Worm (Caenorhabditis elegans): ENCODE data around the gene lips-12.

Gene lips-12

DNA sequence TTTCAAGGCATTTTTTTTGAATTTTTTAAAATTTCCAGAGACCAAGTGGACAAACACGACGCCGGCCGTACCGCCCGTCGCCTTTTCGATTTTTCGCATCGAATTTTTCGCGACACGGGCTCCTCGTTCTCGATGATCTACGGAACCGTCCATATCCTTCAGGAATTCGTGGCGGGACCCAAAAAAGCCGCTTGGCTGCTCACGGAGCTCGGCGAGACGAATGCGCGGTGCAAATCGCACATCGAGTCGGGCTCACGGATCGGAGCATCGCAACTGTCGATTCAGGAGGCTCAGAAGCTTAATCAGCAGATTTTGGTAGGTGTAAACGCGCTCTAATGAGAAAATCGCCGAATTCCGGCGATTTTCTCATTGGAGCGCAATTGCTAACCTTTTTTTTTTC, 17.8 kb upstream of the lips-12 start:
- TF ChIP-seq hmg-4 (GFP tag; optimal IDR thresholded peaks at IDR 0.05): no peak
- TF ChIP-seq ets-7 (tag; optimal IDR thresholded peaks at IDR 0.05): no peak
- no peak for TF ChIP-seq sea-1 (GFP tag; conservative IDR thresholded peaks at IDR 0.05)

ce11 chrII:1131367-1131766, 17.3 kb upstream of the lips-12 start:
- no peak for TF ChIP-seq scrt-1 (GFP tag; IDR thresholded peaks at IDR 0.05)

DNA sequence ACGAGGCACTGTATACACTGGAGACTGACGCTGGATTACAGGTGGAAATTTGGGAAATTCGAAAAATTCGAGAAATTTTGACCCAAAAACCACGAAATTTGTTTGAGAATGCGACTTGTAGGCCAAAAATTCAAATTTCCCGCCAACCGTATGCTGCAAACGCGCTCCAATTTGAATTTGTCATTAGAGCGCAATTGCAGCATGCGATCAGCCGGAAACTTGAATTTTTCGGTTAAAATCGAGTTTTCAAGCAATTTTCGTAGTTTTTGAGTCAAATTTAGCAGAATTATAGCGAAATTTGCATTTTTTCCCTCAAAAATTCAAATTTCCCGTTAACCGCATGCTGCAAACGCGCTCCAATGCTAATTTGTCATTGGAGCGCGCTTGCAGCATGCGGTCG, 16.2 kb upstream of the lips-12 start:
- TF ChIP-seq B0310.2 (tag; optimal IDR thresholded peaks at IDR 0.05): no peak
- no peak for TF ChIP-seq tra-4 (tag; optimal IDR thresholded peaks at IDR 0.05)
- no peak for TF ChIP-seq scrt-1 (GFP tag; IDR thresholded peaks at IDR 0.05)
- TF ChIP-seq sea-1 (GFP tag; conservative IDR thresholded peaks at IDR 0.05): no peak
- no peak for TF ChIP-seq hnd-1 (tag; optimal IDR thresholded peaks at IDR 0.05)
- TF ChIP-seq pes-1 (GFP tag; IDR thresholded peaks at IDR 0.05): no peak
- no peak for TF ChIP-seq ceh-36 (tag; optimal IDR thresholded peaks at IDR 0.05)
- TF ChIP-seq tbx-37 (GFP tag; conservative IDR thresholded peaks at IDR 0.05): no peak
- TF ChIP-seq ama-1 (optimal IDR thresholded peaks at IDR 0.05): no peak
- no peak for TF ChIP-seq tbx-11 (GFP tag; IDR thresholded peaks at IDR 0.05)
- TF ChIP-seq hmbx-1 (tag; optimal IDR thresholded peaks at IDR 0.05): no peak
- no peak for TF ChIP-seq flt-1 (GFP tag; IDR thresholded peaks at IDR 0.05)
- no peak for TF ChIP-seq F13C5.2 (tag; optimal IDR thresholded peaks at IDR 0.05)

DNA sequence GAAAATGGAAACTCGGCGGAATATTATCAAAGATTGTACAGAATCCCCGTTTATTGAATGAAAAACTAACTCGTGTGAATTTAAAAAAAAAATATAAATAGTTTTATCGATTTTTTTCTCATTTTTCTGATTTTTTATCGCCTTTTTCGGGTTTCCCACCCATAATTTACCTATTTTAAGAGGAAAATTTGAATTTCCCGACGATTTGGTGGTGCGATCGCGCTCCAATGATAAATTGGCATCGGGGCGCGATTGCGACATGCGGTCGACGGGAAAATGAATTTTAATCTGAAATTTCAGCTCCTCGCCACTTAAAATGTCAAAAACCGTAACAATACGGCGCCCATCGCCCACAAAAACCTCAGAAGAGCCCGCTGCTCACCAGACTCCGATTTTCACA, 13.6 kb upstream of the lips-12 start, which contains the start of gene taf-6.1:
taf-6.1 (plus strand) TSS at position 301 of the 400 bp plus-strand sequence.
- TF ChIP-seq tbx-37 (GFP tag; conservative IDR thresholded peaks at IDR 0.05) (no peak), flt-1 (GFP tag; IDR thresholded peaks at IDR 0.05) (no peak), hmbx-1 (tag; optimal IDR thresholded peaks at IDR 0.05) (no peak), B0310.2 (tag; optimal IDR thresholded peaks at IDR 0.05) (no peak), tra-4 (tag; optimal IDR thresholded peaks at IDR 0.05) (no peak), aly-1 (tag; optimal IDR thresholded peaks at IDR 0.05) (no peak), ets-7 (tag; optimal IDR thresholded peaks at IDR 0.05) (no peak), scrt-1 (GFP tag; IDR thresholded peaks at IDR 0.05) (no peak), ceh-13 (GFP tag; optimal IDR thresholded peaks at IDR 0.05) (no peak), hmg-4 (GFP tag; optimal IDR thresholded peaks at IDR 0.05) (no peak), sea-1 (GFP tag; conservative IDR thresholded peaks at IDR 0.05) (no peak)

ce11 chrII:1126472-1126871, 12.4 kb upstream of the lips-12 start:
- no peak for TF ChIP-seq ceh-36 (tag; optimal IDR thresholded peaks at IDR 0.05)
- TF ChIP-seq tra-4 (tag; optimal IDR thresholded peaks at IDR 0.05): no peak
- TF ChIP-seq ets-7 (tag; optimal IDR thresholded peaks at IDR 0.05): no peak
- no peak for TF ChIP-seq flt-1 (GFP tag; IDR thresholded peaks at IDR 0.05)
- no peak for TF ChIP-seq F13C5.2 (tag; optimal IDR thresholded peaks at IDR 0.05)
- no peak for TF ChIP-seq hmg-4 (GFP tag; optimal IDR thresholded peaks at IDR 0.05)
- no peak for TF ChIP-seq hmbx-1 (tag; optimal IDR thresholded peaks at IDR 0.05)
- no peak for TF ChIP-seq hnd-1 (tag; optimal IDR thresholded peaks at IDR 0.05)
- TF ChIP-seq pes-1 (GFP tag; IDR thresholded peaks at IDR 0.05): no peak
- no peak for TF ChIP-seq sea-1 (GFP tag; conservative IDR thresholded peaks at IDR 0.05)

ce11 chrII:1124757-1125156, 10.7 kb upstream of the lips-12 start:
- no peak for TF ChIP-seq hnd-1 (tag; optimal IDR thresholded peaks at IDR 0.05)
- TF ChIP-seq tra-4 (tag; optimal IDR thresholded peaks at IDR 0.05): no peak
- TF ChIP-seq F13C5.2 (tag; optimal IDR thresholded peaks at IDR 0.05): no peak
- no peak for TF ChIP-seq ceh-36 (tag; optimal IDR thresholded peaks at IDR 0.05)
- no peak for TF ChIP-seq ama-1 (optimal IDR thresholded peaks at IDR 0.05)
- TF ChIP-seq aly-1 (tag; optimal IDR thresholded peaks at IDR 0.05): no peak
- TF ChIP-seq sea-1 (GFP tag; conservative IDR thresholded peaks at IDR 0.05): no peak
- TF ChIP-seq hmbx-1 (tag; optimal IDR thresholded peaks at IDR 0.05): no peak
- no peak for TF ChIP-seq hmg-4 (GFP tag; optimal IDR thresholded peaks at IDR 0.05)
- TF ChIP-seq pes-1 (GFP tag; IDR thresholded peaks at IDR 0.05): no peak

ce11 chrII:1123208-1123607, 9.2 kb upstream of the lips-12 start, which contains the start of the genes sut-1 and eri-3:
TSS of gene sut-1 (minus strand) at chrII:1123265.
TSS of gene eri-3 (plus strand) at chrII:1123534.
- no peak for TF ChIP-seq flt-1 (GFP tag; IDR thresholded peaks at IDR 0.05)

- TF ChIP-seq scrt-1 (GFP tag; IDR thresholded peaks at IDR 0.05) (no peak), hmg-4 (GFP tag; optimal IDR thresholded peaks at IDR 0.05) (no peak), hnd-1 (tag; optimal IDR thresholded peaks at IDR 0.05) (no peak), pes-1 (GFP tag; IDR thresholded peaks at IDR 0.05) (no peak), tbx-37 (GFP tag; conservative IDR thresholded peaks at IDR 0.05) (no peak), F13C5.2 (tag; optimal IDR thresholded peaks at IDR 0.05) (no peak), tra-4 (tag; optimal IDR thresholded peaks at IDR 0.05) (no peak)
Measured at ce11 chrII:1117992-1118729, 4.1 kb upstream of the lips-12 start, which contains the start of gene lips-13. TSS of gene lips-13 (minus strand) at chrII:1118042.

DNA sequence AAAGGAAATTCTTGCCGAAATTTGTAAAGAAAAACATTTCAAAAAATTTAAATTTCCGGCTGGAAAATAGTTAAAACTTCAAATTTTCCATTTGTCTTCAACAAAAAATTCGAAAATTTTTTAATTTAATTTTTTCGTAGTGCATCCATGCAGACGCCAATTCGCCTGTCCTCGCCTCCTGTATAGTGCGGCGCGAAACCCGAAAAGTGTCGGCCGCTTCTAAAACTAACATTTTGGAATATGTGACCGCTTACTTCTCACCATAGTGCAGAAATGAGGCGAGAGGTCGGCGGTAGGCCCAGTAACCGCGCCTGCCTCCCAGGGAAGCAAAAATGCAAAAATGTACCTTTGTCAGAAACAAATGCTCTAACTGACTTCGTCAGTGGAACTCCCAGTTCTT, 2.5 kb upstream of the lips-12 start:
- TF ChIP-seq hmg-4 (GFP tag; optimal IDR thresholded peaks at IDR 0.05) (no peak), tra-4 (tag; optimal IDR thresholded peaks at IDR 0.05) (no peak), ama-1 (optimal IDR thresholded peaks at IDR 0.05) (no peak), scrt-1 (GFP tag; IDR thresholded peaks at IDR 0.05) (no peak), hnd-1 (tag; optimal IDR thresholded peaks at IDR 0.05) (no peak), tbx-11 (GFP tag; IDR thresholded peaks at IDR 0.05) (no peak), ceh-36 (tag; optimal IDR thresholded peaks at IDR 0.05) (no peak)

Data from whole organism, early embryonic.